Fruit fly (Drosophila melanogaster) whole organism, wandering third instar larva: Measurements from ENCODE around the gene CG7069.
A peak's percentile ranks its signal among the peaks of the same experiment; 100 is the strongest.

Experiments used
- Abd-B ChIP-seq: fragments of >200 bp; optimal IDR thresholded peaks from 2 replicates; lab custom pipeline; 2017; ENCODE audit warnings: missing biosample characterization, missing genetic modification characterization
- CG32264 ChIP-seq: fragments of 200-800 bp; sonication (Bioruptor generic); optimal IDR thresholded peaks from 2 replicates; lab custom pipeline; 2016; ENCODE audit warnings: missing biosample characterization, missing genetic modification characterization
- CG9705 ChIP-seq: fragments of 200-800 bp; sonication (Bioruptor generic); optimal IDR thresholded peaks from 2 replicates; lab custom pipeline; 2018; ENCODE audit warnings: missing biosample characterization, mild to moderate bottlenecking, missing genetic modification characterization
- CrebA ChIP-seq: fragments of 200-800 bp; sonication (Bioruptor generic); optimal IDR thresholded peaks from 2 replicates; lab custom pipeline; 2016; ENCODE audit warnings: missing biosample characterization, mild to moderate bottlenecking, missing genetic modification characterization, borderline replicate concordance
- Dfd ChIP-seq: fragments of >200 bp; optimal IDR thresholded peaks from 2 replicates; lab custom pipeline; 2017; ENCODE audit warnings: missing biosample characterization, missing genetic modification characterization
- Dif ChIP-seq: fragments of 200-275, 200-300 bp; sonication (Bioruptor generic); optimal IDR thresholded peaks from 2 replicates; lab custom pipeline; 2018; ENCODE audit warnings: missing biosample characterization, missing genetic modification characterization; ENCODE audit not compliant: partially characterized antibody
- GATAd ChIP-seq: sonication (Bioruptor generic); optimal IDR thresholded peaks from 2 replicates; lab custom pipeline; 2016; ENCODE audit warnings: missing biosample characterization, missing genetic modification characterization
- HLH106 ChIP-seq: fragments of 200-800 bp; optimal IDR thresholded peaks from 3 replicates; lab custom pipeline; 2019; ENCODE audit warnings: missing biosample characterization, mild to moderate bottlenecking, missing genetic modification characterization, moderate library complexity
- Hnf4 ChIP-seq: fragments of 200-800 bp; sonication (Bioruptor generic); optimal IDR thresholded peaks from 2 replicates; lab custom pipeline; 2016; ENCODE audit warnings: missing biosample characterization, mild to moderate bottlenecking, missing genetic modification characterization
- Hr78 ChIP-seq: fragments of >200 bp; optimal IDR thresholded peaks from 2 replicates; lab custom pipeline; 2017; ENCODE audit warnings: missing biosample characterization, missing genetic modification characterization
- Hr83 ChIP-seq: fragments of 200-300 bp; sonication (Bioruptor generic); optimal IDR thresholded peaks from 2 replicates; lab custom pipeline; 2016; ENCODE audit warnings: missing biosample characterization, mild to moderate bottlenecking, missing genetic modification characterization, moderate library complexity; ENCODE audit not compliant: poor library complexity, severe bottlenecking
- Jra ChIP-seq: sonication (Bioruptor generic); optimal IDR thresholded peaks from 2 replicates; lab custom pipeline; 2016; ENCODE audit warnings: missing biosample characterization, missing genetic modification characterization
- Mio ChIP-seq: sonication (Bioruptor generic); optimal IDR thresholded peaks from 2 replicates; lab custom pipeline; 2016; ENCODE audit warnings: missing biosample characterization, missing genetic modification characterization
- Myc ChIP-seq: fragments of >200 bp; optimal IDR thresholded peaks from 2 replicates; lab custom pipeline; 2017
- N ChIP-seq: fragments of >200 bp; optimal IDR thresholded peaks from 2 replicates; lab custom pipeline; 2018; ENCODE audit warnings: missing biosample characterization, missing external identifiers, missing genetic modification characterization
- OdsH ChIP-seq: fragments of 200-800 bp; sonication (Bioruptor generic); optimal IDR thresholded peaks from 2 replicates; lab custom pipeline; 2016; ENCODE audit warnings: missing biosample characterization, mild to moderate bottlenecking, missing genetic modification characterization
- Rel ChIP-seq, 2 experiments: fragments of 200-800 bp; sonication (Bioruptor generic) in 1 of 2; optimal IDR thresholded peaks; 2 replicates in 1 of 2; 3 replicates in 1 of 2; lab custom pipeline; 2016 to 2019; ENCODE audit warnings: mild to moderate bottlenecking in 2 of 2, missing biosample characterization in 2 of 2, missing genetic modification characterization in 2 of 2, moderate library complexity in 1 of 2
- Sp1 ChIP-seq: fragments of 200-800 bp; sonication (Bioruptor generic); optimal IDR thresholded peaks from 3 replicates; lab custom pipeline; 2019; ENCODE audit warnings: missing biosample characterization, mild to moderate bottlenecking, missing genetic modification characterization, moderate library complexity
- Vsx2 ChIP-seq: fragments of 200-300, 225-300 bp; sonication (Bioruptor generic); optimal IDR thresholded peaks from 2 replicates; lab custom pipeline; 2018; ENCODE audit warnings: missing biosample characterization, missing genetic modification characterization; ENCODE audit not compliant: partially characterized antibody
- br ChIP-seq: fragments of 200-800 bp; sonication (Bioruptor generic); optimal IDR thresholded peaks from 2 replicates; lab custom pipeline; 2016; ENCODE audit warnings: missing biosample characterization, missing genetic modification characterization
- brk ChIP-seq: fragments of 200-800 bp; sonication (Bioruptor generic); optimal IDR thresholded peaks from 2 replicates; lab custom pipeline; 2016; ENCODE audit warnings: missing biosample characterization, mild to moderate bottlenecking, missing genetic modification characterization
- dl ChIP-seq, 2 experiments: fragments of 175-275, 200-275 bp in 1 of 2; fragments of 200-275 bp in 1 of 2; sonication (Bioruptor generic); optimal IDR thresholded peaks; lab custom pipeline; 2018; ENCODE audit warnings: mild to moderate bottlenecking in 2 of 2, missing biosample characterization in 2 of 2, missing genetic modification characterization in 2 of 2, moderate library complexity in 2 of 2; ENCODE audit not compliant: partially characterized antibody in 2 of 2, insufficient read depth in 1 of 2
- dmrt93B ChIP-seq: fragments of 200-800 bp; sonication (Bioruptor generic); optimal IDR thresholded peaks from 2 replicates; lab custom pipeline; 2018; ENCODE audit warnings: missing biosample characterization, mild to moderate bottlenecking, missing genetic modification characterization
- dsf ChIP-seq: sonication (Bioruptor generic); optimal IDR thresholded peaks from 2 replicates; lab custom pipeline; 2016; ENCODE audit warnings: missing biosample characterization, missing genetic modification characterization, borderline replicate concordance
- ey ChIP-seq: fragments of 200-800 bp; sonication (Bioruptor generic); optimal IDR thresholded peaks from 2 replicates; lab custom pipeline; 2016; ENCODE audit warnings: missing biosample characterization, missing genetic modification characterization
- foxo ChIP-seq, 2 experiments: fragments of 200-800 bp; sonication (Bioruptor generic); optimal IDR thresholded peaks; 2 replicates in 1 of 2; 3 replicates in 1 of 2; lab custom pipeline; 2016 to 2017; ENCODE audit warnings: missing biosample characterization in 2 of 2, missing genetic modification characterization in 2 of 2
- fru ChIP-seq: fragments of 200-800 bp; sonication (Bioruptor generic); optimal IDR thresholded peaks from 3 replicates; lab custom pipeline; 2016; ENCODE audit warnings: missing biosample characterization, mild to moderate bottlenecking, missing genetic modification characterization
- h ChIP-seq: fragments of 200-800 bp; sonication (Bioruptor generic); optimal IDR thresholded peaks from 3 replicates; lab custom pipeline; 2016; ENCODE audit warnings: missing biosample characterization, mild to moderate bottlenecking, missing genetic modification characterization
- jim ChIP-seq: fragments of 175-275, 200-325 bp; sonication (Bioruptor generic); optimal IDR thresholded peaks from 2 replicates; lab custom pipeline; 2016; ENCODE audit warnings: missing biosample characterization, mild to moderate bottlenecking, missing genetic modification characterization
- lola ChIP-seq: fragments of >200 bp; optimal IDR thresholded peaks from 2 replicates; lab custom pipeline; 2017; ENCODE audit warnings: missing biosample characterization, missing genetic modification characterization
- pan ChIP-seq: fragments of >200 bp; optimal IDR thresholded peaks from 2 replicates; lab custom pipeline; 2017
- psq ChIP-seq: fragments of 200-800 bp; sonication (Bioruptor generic); optimal IDR thresholded peaks from 3 replicates; lab custom pipeline; 2017; ENCODE audit warnings: missing biosample characterization, mild to moderate bottlenecking, missing genetic modification characterization, moderate library complexity
- rgr ChIP-seq: fragments of 200-800 bp; sonication (Bioruptor generic); optimal IDR thresholded peaks from 3 replicates; lab custom pipeline; 2016; ENCODE audit warnings: missing biosample characterization, mild to moderate bottlenecking, missing genetic modification characterization
- sage ChIP-seq: fragments of 200-800 bp; sonication (Bioruptor generic); optimal IDR thresholded peaks from 2 replicates; lab custom pipeline; 2016; ENCODE audit warnings: missing biosample characterization, mild to moderate bottlenecking, missing genetic modification characterization
- sv ChIP-seq: fragments of 200-800 bp; sonication (Bioruptor generic); optimal IDR thresholded peaks from 3 replicates; lab custom pipeline; 2016; ENCODE audit warnings: missing biosample characterization, missing genetic modification characterization
- tai ChIP-seq: sonication (Bioruptor generic); optimal IDR thresholded peaks from 2 replicates; lab custom pipeline; 2016; ENCODE audit warnings: missing biosample characterization, missing genetic modification characterization
- usp ChIP-seq: fragments of >200 bp; optimal IDR thresholded peaks from 2 replicates; lab custom pipeline; 2017; ENCODE audit warnings: missing biosample characterization, missing genetic modification characterization
- woc ChIP-seq: sonication (Bioruptor generic); optimal IDR thresholded peaks from 2 replicates; lab custom pipeline; 2016; ENCODE audit warnings: missing biosample characterization, mild to moderate bottlenecking, missing genetic modification characterization

CG7069 gene

DNA sequence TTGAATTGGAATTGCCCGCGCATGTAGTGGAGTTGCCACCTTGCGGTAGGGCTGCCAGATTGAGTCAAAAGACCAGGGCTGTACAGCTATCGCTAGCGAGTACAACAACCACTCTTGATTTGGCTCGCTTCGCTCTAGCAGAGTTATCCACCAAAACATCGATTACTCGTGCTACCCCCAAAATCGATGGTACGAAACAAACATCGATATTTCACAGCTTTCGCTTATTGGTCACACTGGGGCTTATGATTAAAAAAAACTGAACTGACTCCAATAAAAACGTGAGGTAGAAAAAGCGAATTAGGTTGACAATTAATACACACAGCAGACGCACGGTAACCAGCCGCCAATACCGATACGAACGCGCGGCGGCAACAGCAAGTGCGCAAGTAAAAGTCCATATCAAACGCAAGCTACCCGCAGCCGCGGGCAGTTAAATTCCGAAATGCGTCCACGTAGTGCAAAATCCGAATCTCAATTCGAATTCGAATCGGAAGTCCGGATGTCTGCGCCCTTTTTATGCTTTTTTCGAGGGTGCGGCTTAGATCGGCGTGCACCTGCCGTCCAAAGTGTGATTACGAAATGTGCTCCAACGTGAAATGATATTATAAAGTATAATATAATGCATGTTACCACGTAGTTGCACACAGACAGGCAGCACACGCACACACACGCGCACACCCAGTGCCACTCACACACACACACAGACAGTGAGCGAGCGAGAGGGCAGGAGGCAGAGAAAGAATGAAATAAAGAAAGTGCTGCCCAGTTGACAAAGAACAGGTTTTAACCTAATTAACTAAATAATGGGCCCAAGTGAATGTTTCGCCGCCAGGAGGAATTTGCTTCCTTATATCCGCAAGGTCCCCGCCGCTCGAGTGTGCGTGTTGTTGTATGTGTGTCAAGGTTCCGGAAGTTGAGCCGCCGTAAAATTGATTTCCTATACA is 15.9 kb upstream of the CG7069 start, which contains the start of gene Sar1:
Gene Sar1, plus strand, starts transcription at position 222 of the 947 bp plus-strand sequence.
- peak; percentile 30 for TF ChIP-seq h
- TF ChIP-seq br (GFP tag; lab: Kevin White, UChicago), result peak; percentile 10
- TF ChIP-seq N (GFP tag; lab: Kevin White, UChicago), result peak; percentile 30
- TF ChIP-seq usp (GFP tag; lab: Kevin White, UChicago), result no peak
- peak; percentile 10 for TF ChIP-seq Myc (lab: Kevin White, UChicago)
- TF ChIP-seq Vsx2 (GFP tag; lab: Kevin White, UChicago), result peak; percentile 82
- TF ChIP-seq foxo (GFP tag; optimal IDR thresholded peaks at IDR 0.05; lab: Kevin White, UChicago), result peak in 1 of 2 experiments; percentile 34
- peak; percentile 31 for TF ChIP-seq HLH106 (tag; lab: Kevin White, UChicago)
- TF ChIP-seq fru (GFP tag; lab: Kevin White, UChicago), result no peak

DNA sequence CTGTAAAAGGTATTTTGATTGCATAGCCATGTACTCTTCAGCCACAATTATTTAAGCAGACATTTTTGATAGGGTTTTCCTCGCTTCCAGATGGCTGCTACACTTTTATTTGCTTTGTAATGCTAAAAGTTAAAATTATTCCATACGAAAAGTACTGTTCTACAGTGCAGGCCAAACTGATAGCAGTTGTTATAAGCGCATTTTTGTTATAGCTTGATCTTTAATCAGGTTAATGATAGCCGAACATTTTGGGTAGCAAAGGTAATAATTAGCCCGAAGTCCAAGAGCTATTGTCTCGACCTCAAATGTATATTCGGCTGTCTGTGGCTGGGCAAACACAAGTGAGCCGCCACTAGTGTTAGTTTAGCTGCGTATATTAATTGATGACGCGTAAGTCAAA is 14.7 kb upstream of the CG7069 start:
- TF ChIP-seq foxo (GFP tag; optimal IDR thresholded peaks at IDR 0.05; lab: Kevin White, UChicago) (peak in 1 of 2 experiments; percentile 14), Hnf4 (GFP tag; lab: Kevin White, UChicago) (peak; percentile 14), rgr (GFP tag; lab: Kevin White, UChicago) (no peak), HLH106 (tag; lab: Kevin White, UChicago) (no peak), psq (peak; percentile 2), Mio (no peak), GATAd (GFP tag; lab: Kevin White, UChicago) (no peak), ey (GFP tag; lab: Kevin White, UChicago) (no peak), lola (GFP tag; lab: Kevin White, UChicago) (no peak), CrebA (GFP tag; lab: Kevin White, UChicago) (no peak), h (peak; percentile 18), jim (GFP tag; lab: Kevin White, UChicago) (no peak)

DNA sequence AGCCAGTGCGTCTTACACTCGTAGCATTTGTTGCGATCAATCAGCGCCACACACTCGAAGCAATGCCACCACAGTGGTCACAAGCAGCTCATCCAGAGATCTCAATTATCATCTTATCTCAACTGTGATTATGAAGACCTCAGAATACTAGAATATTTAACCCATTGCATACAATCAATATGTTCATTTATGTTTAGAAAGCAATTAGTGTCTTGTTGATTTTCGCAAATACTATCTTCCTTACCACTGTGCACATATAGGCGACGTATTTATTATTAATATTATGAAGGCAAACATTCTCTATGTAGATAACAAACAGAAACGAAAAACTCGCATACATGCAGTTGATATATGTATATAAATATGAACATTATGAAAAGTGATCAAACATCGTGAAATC is 13.8 kb upstream of the CG7069 start:
- TF ChIP-seq Hnf4 (GFP tag; lab: Kevin White, UChicago), result peak; percentile 77
- no peak for TF ChIP-seq tai
- no peak for TF ChIP-seq lola (GFP tag; lab: Kevin White, UChicago)
- TF ChIP-seq GATAd (GFP tag; lab: Kevin White, UChicago), result no peak
- peak; percentile 68 for TF ChIP-seq Jra (GFP tag; lab: Kevin White, UChicago)
- TF ChIP-seq rgr (GFP tag; lab: Kevin White, UChicago), result peak; percentile 94
- TF ChIP-seq Mio, result peak; percentile 63
- peak; percentile 15 for TF ChIP-seq dmrt93B
- no peak for TF ChIP-seq Abd-B (GFP tag; lab: Kevin White, UChicago)
- TF ChIP-seq h, result peak; percentile 92
- peak; percentile 72 for TF ChIP-seq psq
- TF ChIP-seq N (GFP tag; lab: Kevin White, UChicago), result no peak
- TF ChIP-seq br (GFP tag; lab: Kevin White, UChicago), result peak; percentile 79
- TF ChIP-seq Hr83 (GFP tag; lab: Kevin White, UChicago), result no peak
- TF ChIP-seq foxo (GFP tag; optimal IDR thresholded peaks at IDR 0.05; lab: Kevin White, UChicago), result peak in 1 of 2 experiments; percentile 85
- TF ChIP-seq dl (GFP tag; optimal IDR thresholded peaks at IDR 0.05; lab: Kevin White, UChicago; ENCODE audit: insufficient read depth in 1 of 2, partially characterized antibody in 2 of 2), result no peak
- no peak for TF ChIP-seq jim (GFP tag; lab: Kevin White, UChicago)
- TF ChIP-seq Dfd (GFP tag; lab: Kevin White, UChicago), result no peak
- TF ChIP-seq woc (GFP tag; lab: Kevin White, UChicago), result peak; percentile 27
- peak; percentile 46 for TF ChIP-seq Rel (GFP tag; optimal IDR thresholded peaks at IDR 0.05; lab: Kevin White, UChicago)
- peak; percentile 24 for TF ChIP-seq Rel (tag; optimal IDR thresholded peaks at IDR 0.05; lab: Kevin White, UChicago)
- peak; percentile 23 for TF ChIP-seq CG32264 (GFP tag; lab: Kevin White, UChicago)
- no peak for TF ChIP-seq dsf
- TF ChIP-seq fru (GFP tag; lab: Kevin White, UChicago), result peak; percentile 80
- TF ChIP-seq brk, result peak; percentile 85
- no peak for TF ChIP-seq pan
- TF ChIP-seq Dif (GFP tag; lab: Kevin White, UChicago), result no peak
- TF ChIP-seq CrebA (GFP tag; lab: Kevin White, UChicago), result no peak
- TF ChIP-seq Myc (lab: Kevin White, UChicago), result no peak
- TF ChIP-seq usp (GFP tag; lab: Kevin White, UChicago), result no peak
- peak; percentile 47 for TF ChIP-seq sv (GFP tag; lab: Kevin White, UChicago)
- TF ChIP-seq OdsH, result peak; percentile 92
- no peak for TF ChIP-seq CG9705 (GFP tag; lab: Kevin White, UChicago)
- peak; percentile 60 for TF ChIP-seq sage (GFP tag; lab: Kevin White, UChicago)
- no peak for TF ChIP-seq Hr78 (GFP tag; lab: Kevin White, UChicago)
- TF ChIP-seq Sp1 (GFP tag; lab: Kevin White, UChicago), result peak; percentile 50
- TF ChIP-seq ey (GFP tag; lab: Kevin White, UChicago), result peak; percentile 89
- no peak for TF ChIP-seq Vsx2 (GFP tag; lab: Kevin White, UChicago)
- TF ChIP-seq HLH106 (tag; lab: Kevin White, UChicago), result peak; percentile 61
